Worm (Caenorhabditis elegans) whole organism, young adult: Measurements from ENCODE around the gene asp-5.

Source experiments
- B0019.2 ChIP-seq: fragments of 200-800 bp; sonication (Bioruptor generic); conservative IDR thresholded peaks from 2 replicates; pipeline ENCODE4 v1.3.6; 2022; ENCODE audit warnings: missing genetic modification reagents, missing genetic modification characterization, missing compliant biosample characterization
- B0261.1 ChIP-seq: sonication (generic microtip); optimal IDR thresholded peaks from 2 replicates; lab custom pipeline; 2016; ENCODE audit warnings: mild to moderate bottlenecking, missing genetic modification characterization, moderate library complexity, missing compliant biosample characterization
- F33H1.4 ChIP-seq: fragments of 200-800 bp; sonication (Bioruptor generic); IDR thresholded peaks from 2 replicates; pipeline ENCODE4 v1.3.6; 2022; ENCODE audit warnings: missing genetic modification reagents, missing genetic modification characterization, missing compliant biosample characterization
- F39B2.1 ChIP-seq: fragments of 200-800 bp; sonication (Bioruptor generic); IDR thresholded peaks from 2 replicates; pipeline ENCODE4 v1.3.6; 2022; ENCODE audit warnings: missing genetic modification reagents, missing genetic modification characterization, missing compliant biosample characterization
- K12H6.12 ChIP-seq: fragments of 200-800 bp; sonication (Bioruptor generic); optimal IDR thresholded peaks from 2 replicates; lab custom pipeline; 2018; ENCODE audit warnings: mild to moderate bottlenecking, missing genetic modification characterization, missing compliant biosample characterization
- T07F8.4 ChIP-seq: sonication (generic microtip); optimal IDR thresholded peaks from 2 replicates; lab custom pipeline; 2016; ENCODE audit warnings: mild to moderate bottlenecking, missing genetic modification characterization, moderate library complexity, missing compliant biosample characterization
- T26A5.8 ChIP-seq: sonication (generic microtip); optimal IDR thresholded peaks from 2 replicates; lab custom pipeline; 2016; ENCODE audit warnings: missing genetic modification characterization, missing compliant biosample characterization
- Y79H2A.3 ChIP-seq: fragments of 200-800 bp; sonication (Bioruptor generic); conservative IDR thresholded peaks from 2 replicates; pipeline ENCODE4 v1.3.6; 2022; ENCODE audit warnings: missing genetic modification reagents, missing genetic modification characterization, missing compliant biosample characterization
- akir-1 ChIP-seq: fragments of 200-800 bp; sonication (Bioruptor generic); optimal IDR thresholded peaks from 2 replicates; lab custom pipeline; 2018; ENCODE audit warnings: mild to moderate bottlenecking, missing genetic modification characterization, moderate library complexity, missing compliant biosample characterization
- aptf-2 ChIP-seq: fragments of 200-800 bp; sonication (Bioruptor generic); conservative IDR thresholded peaks from 2 replicates; pipeline ENCODE4 v1.3.6; 2022; ENCODE audit warnings: missing genetic modification reagents, missing genetic modification characterization, missing compliant biosample characterization
- aptf-3 ChIP-seq: fragments of 200-800 bp; sonication (Bioruptor generic); IDR thresholded peaks from 2 replicates; pipeline ENCODE4 v1.3.6; 2022; ENCODE audit warnings: missing genetic modification characterization, missing compliant biosample characterization
- attf-5 ChIP-seq: fragments of 200-800 bp; sonication (Bioruptor generic); optimal IDR thresholded peaks from 2 replicates; lab custom pipeline; 2018; ENCODE audit warnings: mild to moderate bottlenecking, missing genetic modification characterization, missing compliant biosample characterization
- bed-1 ChIP-seq: fragments of 200-800 bp; sonication (Bioruptor generic); IDR thresholded peaks from 2 replicates; pipeline ENCODE4 v1.3.6; 2022; ENCODE audit warnings: missing genetic modification reagents, missing genetic modification characterization, missing compliant biosample characterization
- bed-2 ChIP-seq: fragments of 200-800 bp; sonication (Bioruptor generic); IDR thresholded peaks from 2 replicates; pipeline ENCODE4 v1.3.6; 2022; ENCODE audit warnings: missing genetic modification reagents, missing genetic modification characterization, missing compliant biosample characterization
- ceh-100 ChIP-seq: fragments of 200-800 bp; sonication (Bioruptor generic); IDR thresholded peaks from 2 replicates; pipeline ENCODE4 v1.3.6; 2022; ENCODE audit warnings: missing genetic modification reagents, missing genetic modification characterization, missing compliant biosample characterization
- ceh-27 ChIP-seq: fragments of 200-800 bp; sonication (Bioruptor generic); optimal IDR thresholded peaks from 2 replicates; lab custom pipeline; 2018; ENCODE audit warnings: mild to moderate bottlenecking, missing genetic modification characterization, moderate library complexity, missing compliant biosample characterization
- ceh-58 ChIP-seq: fragments of 200-800 bp; sonication (Bioruptor generic); IDR thresholded peaks from 2 replicates; pipeline ENCODE4 v1.3.6; 2022; ENCODE audit warnings: missing genetic modification characterization, missing compliant biosample characterization
- chd-7 ChIP-seq: sonication (generic microtip); optimal IDR thresholded peaks from 2 replicates; lab custom pipeline; 2016; ENCODE audit warnings: mild to moderate bottlenecking, missing genetic modification characterization, moderate library complexity, missing compliant biosample characterization
- dox-1 ChIP-seq: fragments of 200-800 bp; sonication (Bioruptor generic); IDR thresholded peaks from 2 replicates; pipeline ENCODE4 v1.3.6; 2022; ENCODE audit warnings: missing genetic modification reagents, missing genetic modification characterization, missing compliant biosample characterization
- dpl-1 ChIP-seq: fragments of 150-350 bp; optimal IDR thresholded peaks from 2 replicates; lab custom pipeline; 2014; ENCODE audit warnings: missing biosample characterization, missing genetic modification reagents, missing genetic modification characterization
- efl-1 ChIP-seq: fragments of 150-350 bp; optimal IDR thresholded peaks from 2 replicates; lab custom pipeline; 2014; ENCODE audit warnings: missing biosample characterization, missing genetic modification reagents, missing genetic modification characterization
- ekl-4 ChIP-seq: fragments of 200-800 bp; sonication (Bioruptor generic); IDR thresholded peaks from 2 replicates; pipeline ENCODE4 v1.3.6; 2022; ENCODE audit warnings: missing genetic modification reagents, missing genetic modification characterization, missing compliant biosample characterization
- ets-4 ChIP-seq: fragments of 200-800 bp; sonication (Bioruptor generic); optimal IDR thresholded peaks from 2 replicates; lab custom pipeline; 2018; ENCODE audit warnings: mild to moderate bottlenecking, missing genetic modification characterization, missing compliant biosample characterization
- gei-17 ChIP-seq: fragments of 200-800 bp; sonication (Bioruptor generic); optimal IDR thresholded peaks from 2 replicates; lab custom pipeline; 2018; ENCODE audit warnings: mild to moderate bottlenecking, missing genetic modification characterization, missing compliant biosample characterization
- hlh-26 ChIP-seq: fragments of 200-800 bp; sonication (Bioruptor generic); conservative IDR thresholded peaks from 2 replicates; pipeline ENCODE4 v1.3.6; 2022; ENCODE audit warnings: missing genetic modification reagents, missing genetic modification characterization, missing compliant biosample characterization
- hsf-1 ChIP-seq: fragments of 200-800 bp; sonication (Bioruptor generic); IDR thresholded peaks from 2 replicates; pipeline ENCODE4 v1.3.6; 2022; ENCODE audit warnings: missing genetic modification reagents, missing genetic modification characterization, missing compliant biosample characterization
- lag-1 ChIP-seq: fragments of 200-800 bp; sonication (Bioruptor generic); IDR thresholded peaks from 2 replicates; pipeline ENCODE4 v1.3.6; 2022; ENCODE audit warnings: missing genetic modification reagents, missing genetic modification characterization, missing compliant biosample characterization
- let-526 ChIP-seq: fragments of 200-800 bp; sonication (Bioruptor generic); IDR thresholded peaks from 2 replicates; pipeline ENCODE4 v1.3.6; 2022; ENCODE audit warnings: missing genetic modification reagents, missing genetic modification characterization, missing compliant biosample characterization
- let-607 ChIP-seq, 2 experiments: fragments of 200-800 bp in 1 of 2; sonication (Bioruptor generic) in 1 of 2; sonication (generic microtip) in 1 of 2; optimal IDR thresholded peaks; 2 replicates each; lab custom pipeline; 2016 to 2018; ENCODE audit warnings: mild to moderate bottlenecking in 2 of 2, missing compliant biosample characterization in 2 of 2, missing genetic modification characterization in 2 of 2, moderate library complexity in 2 of 2, missing genotype in 1 of 2
- lin-35 ChIP-seq, 3 experiments: fragments of 150-350 bp in 2 of 3; sonication (generic microtip) in 1 of 3; optimal IDR thresholded peaks; 2 replicates each; lab custom pipeline; 2014 to 2018; ENCODE audit warnings: missing biosample characterization in 3 of 3, missing genetic modification characterization in 3 of 3, missing genetic modification reagents in 3 of 3
- lsl-1 ChIP-seq: fragments of 200-800 bp; sonication (Bioruptor generic); optimal IDR thresholded peaks from 2 replicates; lab custom pipeline; 2018; ENCODE audit warnings: mild to moderate bottlenecking, missing genetic modification characterization, moderate library complexity, missing compliant biosample characterization
- madf-10 ChIP-seq: sonication (generic microtip); optimal IDR thresholded peaks from 2 replicates; lab custom pipeline; 2016; ENCODE audit warnings: mild to moderate bottlenecking, missing genetic modification characterization, missing compliant biosample characterization
- mxl-1 ChIP-seq: sonication (generic microtip); optimal IDR thresholded peaks from 2 replicates; lab custom pipeline; 2016; ENCODE audit warnings: missing genetic modification characterization, missing compliant biosample characterization
- nhr-120 ChIP-seq: fragments of 200-800 bp; sonication (Bioruptor generic); IDR thresholded peaks from 2 replicates; pipeline ENCODE4 v1.3.6; 2022; ENCODE audit warnings: missing genetic modification characterization, missing compliant biosample characterization
- pha-4 ChIP-seq: fragments of 150-350 bp; sonication (generic microtip); optimal IDR thresholded peaks from 2 replicates; lab custom pipeline; 2014; ENCODE audit warnings: missing biosample characterization, missing genetic modification reagents, missing genetic modification characterization
- rcor-1 ChIP-seq: fragments of 200-800 bp; sonication (Bioruptor generic); IDR thresholded peaks from 2 replicates; pipeline ENCODE4 v1.3.6; 2022; ENCODE audit warnings: missing genetic modification reagents, missing genetic modification characterization, missing compliant biosample characterization
- rpc-1 ChIP-seq, 2 experiments: fragments of 150-350 bp in 1 of 2; sonication (generic microtip) in 1 of 2; optimal IDR thresholded peaks; 2 replicates each; lab custom pipeline; 2014 to 2018; ENCODE audit warnings: missing biosample characterization in 1 of 2, missing genetic modification characterization in 1 of 2, missing genetic modification reagents in 1 of 2, missing genotype in 1 of 2
- sdz-38 ChIP-seq: sonication (generic microtip); optimal IDR thresholded peaks from 2 replicates; lab custom pipeline; 2016; ENCODE audit warnings: missing genotype, missing genetic modification characterization, missing compliant biosample characterization
- sea-2 ChIP-seq: fragments of 200-800 bp; sonication (Bioruptor generic); IDR thresholded peaks from 2 replicates; pipeline ENCODE4 v1.3.6; 2022; ENCODE audit warnings: missing genetic modification characterization, missing compliant biosample characterization
- snpc-1.3 ChIP-seq: sonication (generic microtip); optimal IDR thresholded peaks from 2 replicates; lab custom pipeline; 2017; ENCODE audit warnings: missing genetic modification characterization, mild to moderate bottlenecking, missing compliant biosample characterization, antibody characterized with exemption, moderate library complexity, missing genotype, missing genetic modification reagents; ENCODE audit not compliant: insufficient read depth
- snpc-3.4 ChIP-seq: sonication (generic microtip); optimal IDR thresholded peaks from 2 replicates; lab custom pipeline; 2017; ENCODE audit warnings: missing genetic modification characterization, mild to moderate bottlenecking, missing compliant biosample characterization, antibody characterized with exemption, moderate library complexity, missing genotype, missing genetic modification reagents
- sptf-2 ChIP-seq: fragments of 200-800 bp; sonication (Bioruptor generic); optimal IDR thresholded peaks from 2 replicates; lab custom pipeline; 2018; ENCODE audit warnings: mild to moderate bottlenecking, missing genetic modification characterization, missing compliant biosample characterization
- tbp1 ChIP-seq: fragments of 200-800 bp; sonication (Bioruptor generic); optimal IDR thresholded peaks from 2 replicates; lab custom pipeline; 2018; ENCODE audit warnings: mild to moderate bottlenecking, missing genetic modification characterization, missing compliant biosample characterization
- tlf-1 ChIP-seq: fragments of 200-800 bp; sonication (Bioruptor generic); optimal IDR thresholded peaks from 2 replicates; lab custom pipeline; 2018; ENCODE audit warnings: mild to moderate bottlenecking, missing genetic modification characterization, missing compliant biosample characterization
- unc-62 ChIP-seq: fragments of 150-350 bp; optimal IDR thresholded peaks from 2 replicates; lab custom pipeline; 2014; ENCODE audit warnings: missing biosample characterization, missing genetic modification reagents, missing genetic modification characterization
- zfh-2 ChIP-seq: fragments of 200-800 bp; sonication (Bioruptor generic); conservative IDR thresholded peaks from 2 replicates; pipeline ENCODE4 v1.3.6; 2022; ENCODE audit warnings: missing genetic modification reagents, missing genetic modification characterization, missing compliant biosample characterization
- ztf-18 ChIP-seq: sonication (generic microtip); optimal IDR thresholded peaks from 2 replicates; lab custom pipeline; 2016; ENCODE audit warnings: missing genotype, mild to moderate bottlenecking, missing genetic modification characterization, missing compliant biosample characterization

Gene asp-5

DNA sequence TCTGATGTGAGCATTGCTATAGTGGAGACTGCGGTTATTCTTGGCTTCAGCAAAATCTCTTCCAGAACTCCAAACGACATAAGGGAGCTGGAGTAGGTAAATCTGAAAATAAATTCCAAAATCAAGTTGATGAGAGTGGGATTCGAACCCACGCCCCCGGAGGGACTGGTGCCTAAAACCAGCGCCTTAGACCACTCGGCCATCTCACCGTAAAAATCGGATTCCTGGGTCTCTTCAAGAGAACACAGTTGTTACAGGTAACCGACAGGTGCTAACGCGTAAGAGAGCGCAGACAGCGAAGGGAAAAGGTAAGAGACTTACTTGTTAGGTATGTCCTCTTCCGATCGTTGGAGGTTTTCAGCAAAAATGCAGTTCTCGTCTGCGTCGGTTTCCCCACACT, 36.9 kb upstream of the asp-5 start (continued):
- TF ChIP-seq rcor-1 (peak; percentile 38; the same call in 1 of the 2 replicates), let-607 (tag; optimal IDR thresholded peaks at IDR 0.05; lab: Kevin White, UChicago) (peak in 1 of 2 experiments; percentile 38), unc-62 (GFP tag; lab: Kevin White, UChicago) (no peak), zfh-2 (GFP tag; lab: Robert Waterston, UW) (no peak), T26A5.8 (tag; lab: Kevin White, UChicago) (no peak), hsf-1 (GFP tag; lab: Robert Waterston, UW) (no peak), bed-2 (GFP tag; lab: Robert Waterston, UW) (no peak), sdz-38 (tag; lab: Kevin White, UChicago) (no peak), F33H1.4 (GFP tag; lab: Robert Waterston, UW) (peak; percentile 18; the same call in 1 of the 2 replicates), efl-1 (GFP tag; lab: Kevin White, UChicago) (no peak), lag-1 (no peak)
- TF ChIP-seq, all 124 proteins: peak for 32

DNA sequence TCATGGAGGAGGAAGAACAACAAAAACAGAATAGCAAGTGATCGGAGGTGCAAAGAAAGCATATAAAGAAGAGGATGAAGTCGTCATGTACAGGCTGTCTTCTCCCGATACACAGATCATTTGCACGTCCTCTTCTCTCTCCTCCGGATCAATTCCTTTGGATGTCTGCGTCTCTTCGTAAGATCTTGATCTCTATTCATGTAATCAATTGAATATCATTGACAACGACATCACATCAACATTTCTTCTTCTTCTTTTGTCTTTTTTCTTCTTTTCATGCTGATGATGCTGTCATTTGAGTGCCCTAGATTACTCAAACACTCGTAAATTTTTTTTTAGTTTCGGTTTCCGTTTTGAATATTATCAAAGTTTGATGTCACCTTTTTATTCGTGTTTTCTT, 33.9 kb upstream of the asp-5 start, which contains the start of gene rol-3:
Gene rol-3, minus strand, starts transcription at position 120 of the 400 bp plus-strand sequence.
- TF ChIP-seq let-526: no peak
- TF ChIP-seq hlh-26: no peak
- no peak for TF ChIP-seq lin-35 (GFP tag; optimal IDR thresholded peaks at IDR 0.05; lab: Kevin White, UChicago)
- TF ChIP-seq let-607 (tag; optimal IDR thresholded peaks at IDR 0.05; lab: Kevin White, UChicago): no peak
- no peak for TF ChIP-seq pha-4 (tag; lab: Kevin White, UChicago)
- no peak for TF ChIP-seq sea-2 (GFP tag; lab: Robert Waterston, UW)
- TF ChIP-seq rcor-1: no peak
- no peak for TF ChIP-seq dpl-1 (GFP tag; lab: Kevin White, UChicago)
- no peak for TF ChIP-seq gei-17 (GFP tag; lab: Kevin White, UChicago)
- TF ChIP-seq madf-10: no peak
- no peak for TF ChIP-seq rpc-1 (optimal IDR thresholded peaks at IDR 0.05; lab: Kevin White, UChicago)
- TF ChIP-seq rpc-1 (tag; optimal IDR thresholded peaks at IDR 0.05; lab: Kevin White, UChicago): no peak
- no peak for TF ChIP-seq ets-4 (GFP tag; lab: Kevin White, UChicago)
- TF ChIP-seq attf-5 (GFP tag; lab: Kevin White, UChicago): no peak
- TF ChIP-seq aptf-2 (GFP tag; lab: Robert Waterston, UW): no peak
- TF ChIP-seq K12H6.12 (tag; lab: Kevin White, UChicago): no peak
- no peak for TF ChIP-seq aptf-3 (GFP tag; lab: Robert Waterston, UW)
- TF ChIP-seq snpc-1.3 (tag; lab: Kevin White, UChicago): no peak
- no peak for TF ChIP-seq ceh-100 (GFP tag; lab: Robert Waterston, UW)
- no peak for TF ChIP-seq Y79H2A.3 (GFP tag; lab: Robert Waterston, UW)
- TF ChIP-seq ztf-18 (tag; lab: Kevin White, UChicago): no peak

DNA sequence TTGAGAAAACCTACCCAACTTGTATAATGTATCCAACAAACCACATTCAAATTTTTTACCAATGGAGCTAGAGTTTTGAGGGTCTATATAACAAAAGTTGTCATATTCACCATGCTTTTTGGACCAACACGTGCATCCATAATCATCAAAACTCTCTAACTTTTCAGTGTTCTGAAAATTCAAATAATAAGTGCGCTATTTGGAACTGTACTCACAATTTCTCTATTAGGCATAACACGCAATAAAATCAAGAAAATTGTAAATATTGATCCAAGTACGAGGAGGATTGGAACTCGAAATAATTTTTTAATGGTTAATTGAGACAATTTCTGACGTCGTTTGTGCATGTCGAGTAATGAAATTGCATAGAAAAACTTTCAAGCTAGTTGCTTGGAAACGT, 32.3 kb upstream of the asp-5 start, which contains the start of gene C16D9.3:
Gene C16D9.3, minus strand, starts transcription at position 101 of the 400 bp plus-strand sequence.
- TF ChIP-seq rpc-1 (optimal IDR thresholded peaks at IDR 0.05; lab: Kevin White, UChicago) (no peak), rpc-1 (tag; optimal IDR thresholded peaks at IDR 0.05; lab: Kevin White, UChicago) (no peak), dox-1 (GFP tag; lab: Robert Waterston, UW) (no peak), nhr-120 (GFP tag; lab: Robert Waterston, UW) (no peak), ceh-58 (GFP tag; lab: Robert Waterston, UW) (no peak), tbp1 (GFP tag; lab: Kevin White, UChicago) (no peak), mxl-1 (tag; lab: Kevin White, UChicago) (no peak), F39B2.1 (GFP tag; lab: Robert Waterston, UW) (no peak), T07F8.4 (no peak), chd-7 (tag; lab: Kevin White, UChicago) (no peak), B0019.2 (GFP tag; lab: Robert Waterston, UW) (no peak), B0261.1 (tag; lab: Kevin White, UChicago) (no peak), ekl-4 (no peak), sptf-2 (GFP tag; lab: Kevin White, UChicago) (no peak), bed-1 (GFP tag; lab: Robert Waterston, UW) (no peak), lsl-1 (no peak), akir-1 (GFP tag; lab: Kevin White, UChicago) (no peak), tlf-1 (GFP tag; lab: Kevin White, UChicago) (no peak), snpc-3.4 (tag; lab: Kevin White, UChicago) (no peak), ceh-27 (GFP tag; lab: Kevin White, UChicago) (no peak)
